Worm (Caenorhabditis elegans): ENCODE measurements around the gene M02D8.5.

Gene M02D8.5

DNA sequence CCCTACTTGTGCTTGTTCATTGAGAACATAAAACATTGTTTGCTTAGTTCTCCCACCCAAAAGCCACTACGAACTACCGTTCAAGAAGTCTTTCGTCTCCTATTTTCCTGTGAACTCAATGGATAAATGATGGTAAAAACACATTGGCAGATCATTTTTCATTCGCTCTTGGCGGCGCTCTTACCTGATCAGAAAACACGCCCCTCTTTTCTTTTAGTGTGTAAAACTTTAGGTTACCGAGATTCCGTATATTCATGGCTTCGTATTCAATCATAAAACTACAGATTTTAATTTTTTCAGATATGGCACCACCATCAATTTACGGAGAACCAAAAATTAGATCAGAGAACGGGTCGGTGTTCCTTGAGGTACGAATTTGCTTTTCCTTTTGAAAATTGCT, 2.2 kb upstream of the M02D8.5 start, which contains the start of gene zig-12:
zig-12 (plus strand) TSS at position 301 of the 400 bp plus-strand sequence.
- TF ChIP-seq cebp-2 (GFP tag; IDR thresholded peaks at IDR 0.05) = no peak
- no peak for TF ChIP-seq tlf-1 (GFP tag; optimal IDR thresholded peaks at IDR 0.05)
- TF ChIP-seq dox-1 (GFP tag; IDR thresholded peaks at IDR 0.05) = no peak
- TF ChIP-seq attf-6 (GFP tag; IDR thresholded peaks at IDR 0.05) = no peak
- TF ChIP-seq sea-2 (GFP tag; IDR thresholded peaks at IDR 0.05) = no peak
- TF ChIP-seq lin-35 (GFP tag; optimal IDR thresholded peaks at IDR 0.05) = no peak
- no peak for TF ChIP-seq F10E7.11 (tag; optimal IDR thresholded peaks at IDR 0.05)
- no peak for TF ChIP-seq F37B4.10 (GFP tag; IDR thresholded peaks at IDR 0.05)
- no peak for TF ChIP-seq nhr-27 (tag; optimal IDR thresholded peaks at IDR 0.05)
- no peak for TF ChIP-seq snpc-4 (GFP tag; optimal IDR thresholded peaks at IDR 0.05)
- no peak for TF ChIP-seq snpc-4 (tag; optimal IDR thresholded peaks at IDR 0.05)
- TF ChIP-seq hsf-1 (GFP tag; IDR thresholded peaks at IDR 0.05) = no peak
- no peak for TF ChIP-seq ceh-27 (GFP tag; optimal IDR thresholded peaks at IDR 0.05)
- no peak for TF ChIP-seq nhr-179 (tag; optimal IDR thresholded peaks at IDR 0.05)
- TF ChIP-seq sptf-2 (GFP tag; optimal IDR thresholded peaks at IDR 0.05) = no peak

DNA sequence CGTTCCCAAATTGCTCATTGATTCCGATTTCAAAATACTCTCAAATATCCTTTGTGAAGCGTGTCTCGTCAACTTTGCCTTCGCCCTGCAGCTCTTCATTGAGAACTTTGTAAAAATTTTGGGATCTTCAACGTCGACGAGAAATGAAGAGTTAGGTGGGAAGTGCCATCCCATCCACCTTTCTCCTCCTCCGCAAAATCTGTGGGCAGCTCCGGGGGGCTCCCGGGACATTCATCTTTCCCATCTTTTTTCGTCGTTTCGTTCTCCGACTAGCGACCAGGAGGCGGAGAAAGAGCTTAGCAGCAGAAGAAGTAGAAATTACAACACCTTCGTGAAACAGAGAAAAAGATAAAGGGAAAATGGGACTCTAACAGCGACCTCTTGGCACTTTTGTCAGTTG, 1.5 kb upstream of the M02D8.5 start:
- TF ChIP-seq hrde-1 (tag; optimal IDR thresholded peaks at IDR 0.05; ENCODE audit: borderline replicate concordance) (no peak), nfya-2 (GFP tag; IDR thresholded peaks at IDR 0.05) (no peak), ceh-27 (GFP tag; optimal IDR thresholded peaks at IDR 0.05) (no peak), C06A6.2 (GFP tag; conservative IDR thresholded peaks at IDR 0.05) (no peak), ZK185.1 (tag; optimal IDR thresholded peaks at IDR 0.05; ENCODE audit: poor library complexity, severe bottlenecking) (no peak), nfyb-1 (GFP tag; IDR thresholded peaks at IDR 0.05) (no peak), ztf-6 (GFP tag; IDR thresholded peaks at IDR 0.05) (no peak), snpc-1.3 (tag; optimal IDR thresholded peaks at IDR 0.05; ENCODE audit: insufficient read depth) (no peak), ztf-18 (tag; optimal IDR thresholded peaks at IDR 0.05) (no peak), mcd-1 (GFP tag; IDR thresholded peaks at IDR 0.05) (no peak)

DNA sequence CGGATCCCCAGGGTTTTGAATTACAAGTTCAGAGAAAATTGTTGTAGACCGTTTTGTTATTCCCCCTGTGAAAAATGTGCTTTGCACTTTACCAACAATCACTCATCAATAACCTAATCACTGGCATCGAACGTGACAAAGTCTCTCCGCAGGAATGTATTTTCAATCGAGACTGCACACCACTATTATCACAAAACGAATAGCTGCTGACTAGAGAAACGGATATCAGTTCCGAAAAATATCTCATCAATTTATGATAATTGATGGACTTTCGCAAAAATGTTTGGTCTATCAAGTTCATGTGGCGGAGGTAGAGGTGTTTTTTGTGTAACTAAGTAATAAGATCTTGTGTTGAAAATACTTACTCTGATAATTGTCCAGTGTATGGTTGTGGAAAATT, 337 bp downstream of the M02D8.5 start:
- TF ChIP-seq hrde-1 (tag; optimal IDR thresholded peaks at IDR 0.05; ENCODE audit: borderline replicate concordance) = no peak
- no peak for TF ChIP-seq lag-1 (GFP tag; IDR thresholded peaks at IDR 0.05)
- TF ChIP-seq ceh-27 (GFP tag; optimal IDR thresholded peaks at IDR 0.05) = no peak
- TF ChIP-seq F33H1.4 (GFP tag; IDR thresholded peaks at IDR 0.05) = no peak

DNA sequence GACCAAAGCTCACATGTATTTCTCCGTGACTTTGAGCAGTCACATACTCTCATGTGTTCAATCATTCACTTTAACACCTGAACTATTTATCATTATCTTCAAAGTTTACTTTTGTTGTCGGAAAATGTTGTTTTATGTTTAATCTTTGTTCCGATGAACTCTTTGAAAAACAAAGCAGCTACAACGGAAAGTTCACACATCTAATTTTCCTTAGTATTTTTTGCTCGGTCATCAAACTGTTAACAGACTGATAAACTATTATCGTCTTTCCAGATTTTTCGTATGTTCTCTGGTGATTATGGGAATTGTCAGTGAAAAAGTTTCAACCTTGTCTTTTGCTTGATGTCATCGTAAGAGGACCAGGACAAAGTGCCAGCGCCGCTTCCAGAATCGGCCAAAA, 5.4 kb downstream of the M02D8.5 start:
- TF ChIP-seq T07F8.4 (tag; optimal IDR thresholded peaks at IDR 0.05) = no peak
- peak; percentile 14 for TF ChIP-seq nhr-80 (tag; optimal IDR thresholded peaks at IDR 0.05)

DNA sequence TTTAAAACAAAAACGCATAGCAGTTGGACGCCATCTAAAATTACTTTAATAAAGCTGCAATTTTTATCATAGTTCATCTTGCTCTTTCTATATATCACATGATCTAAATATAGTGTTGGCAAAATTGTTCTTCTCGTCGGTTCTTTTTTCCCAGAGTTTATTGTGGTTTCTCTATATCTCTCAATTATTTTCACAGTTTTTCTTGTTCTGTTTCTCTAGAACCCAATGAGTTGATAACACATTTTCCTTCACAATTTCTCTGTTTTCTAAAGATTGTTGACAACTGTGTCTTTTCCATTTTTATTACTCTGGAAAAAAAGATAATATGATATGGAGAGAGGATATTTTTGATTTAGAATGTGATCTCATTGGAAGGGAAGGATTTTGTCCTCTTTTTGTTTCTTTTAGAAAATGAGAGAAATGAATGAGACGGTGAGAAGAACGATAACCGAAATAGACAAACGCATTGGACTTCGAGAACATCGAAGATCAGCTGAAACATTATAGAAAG, 7.1 kb downstream of the M02D8.5 start:
- TF ChIP-seq tbp1 (GFP tag; optimal IDR thresholded peaks at IDR 0.05) (no peak), sdz-38 (tag; optimal IDR thresholded peaks at IDR 0.05) (no peak), mes-4 (tag; optimal IDR thresholded peaks at IDR 0.05) (no peak), ekl-4 (GFP tag; IDR thresholded peaks at IDR 0.05) (no peak), hmg-20 (GFP tag; IDR thresholded peaks at IDR 0.05) (no peak), ztf-3 (GFP tag; optimal IDR thresholded peaks at IDR 0.05) (no peak), akir-1 (GFP tag; optimal IDR thresholded peaks at IDR 0.05) (no peak), nfya-1 (tag; optimal IDR thresholded peaks at IDR 0.05; ENCODE audit: borderline replicate concordance, insufficient read depth) (no peak), Y67H2A.10 (GFP tag; conservative IDR thresholded peaks at IDR 0.05) (no peak)
